Fruit fly (Drosophila melanogaster): ENCODE measurements around the gene Catsup.

The Catsup gene

DNA sequence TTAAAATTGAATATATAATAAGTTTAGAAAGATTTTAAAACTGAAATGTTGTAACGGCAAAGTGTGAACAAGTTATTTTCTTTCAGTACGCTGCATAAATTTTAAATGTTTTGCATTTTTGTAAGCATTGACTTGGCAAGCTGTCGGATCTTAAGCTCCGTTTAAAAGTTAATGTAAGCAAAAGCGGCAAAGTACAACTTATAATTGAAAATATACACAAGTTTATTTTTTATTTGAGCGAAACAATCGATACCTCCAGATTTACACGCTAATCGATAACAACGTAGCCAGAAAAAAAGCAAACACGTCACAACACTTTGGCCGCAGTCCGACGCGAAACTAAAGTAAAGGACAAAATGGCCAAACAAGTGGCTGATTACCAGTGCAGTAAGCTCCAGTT is at the start of gene Catsup:
Gene Catsup (plus strand): TSS at position 273 of the 400 bp plus-strand sequence.
- TF ChIP-seq foxo (GFP tag; optimal IDR thresholded peaks at IDR 0.05) (no peak), CG9705 (GFP tag; optimal IDR thresholded peaks at IDR 0.05) (no peak), N (GFP tag; optimal IDR thresholded peaks at IDR 0.05) (no peak), Hr83 (GFP tag; optimal IDR thresholded peaks at IDR 0.05; ENCODE audit: poor library complexity, severe bottlenecking) (no peak), Hr78 (GFP tag; optimal IDR thresholded peaks at IDR 0.05) (no peak), woc (GFP tag; optimal IDR thresholded peaks at IDR 0.05) (no peak), CG32264 (GFP tag; optimal IDR thresholded peaks at IDR 0.05) (no peak), Vsx2 (GFP tag; optimal IDR thresholded peaks at IDR 0.05; ENCODE audit: partially characterized antibody) (no peak), Hnf4 (GFP tag; optimal IDR thresholded peaks at IDR 0.05) (no peak), br (GFP tag; optimal IDR thresholded peaks at IDR 0.05) (no peak), pan (optimal IDR thresholded peaks at IDR 0.05) (no peak), jim (GFP tag; optimal IDR thresholded peaks at IDR 0.05) (no peak), Jra (GFP tag; optimal IDR thresholded peaks at IDR 0.05) (no peak), Mio (GFP tag; optimal IDR thresholded peaks at IDR 0.05) (no peak), sv (GFP tag; optimal IDR thresholded peaks at IDR 0.05) (no peak), dsf (GFP tag; optimal IDR thresholded peaks at IDR 0.05; ENCODE audit: borderline replicate concordance) (no peak)

DNA sequence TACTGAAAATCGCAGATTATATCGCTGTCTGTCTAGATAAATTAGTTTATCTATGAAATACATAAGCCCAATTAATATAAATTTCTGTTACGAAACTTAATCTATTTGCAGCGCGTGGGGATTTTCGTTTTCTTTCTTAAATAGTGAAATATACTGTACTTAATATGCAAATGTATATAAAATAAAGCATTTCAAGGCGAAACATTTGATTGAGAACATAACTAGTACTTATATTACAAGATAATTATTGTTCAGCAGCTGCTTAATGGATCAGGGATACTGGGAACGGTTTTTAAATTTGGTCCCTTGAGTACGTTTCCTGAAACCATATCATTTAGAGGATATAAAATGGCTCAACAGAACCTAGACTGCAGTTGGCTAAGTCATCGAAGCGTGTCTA is 49.5 kb upstream of the Catsup start, which contains the start of gene CG46465:
Gene CG46465 (plus strand): TSS at position 301 of the 400 bp plus-strand sequence.
- no peak for TF ChIP-seq sage (GFP tag; optimal IDR thresholded peaks at IDR 0.05)
- no peak for TF ChIP-seq Hnf4 (GFP tag; optimal IDR thresholded peaks at IDR 0.05)
- TF ChIP-seq Mio (GFP tag; optimal IDR thresholded peaks at IDR 0.05): no peak
- no peak for TF ChIP-seq dmrt93B (GFP tag; optimal IDR thresholded peaks at IDR 0.05)
- TF ChIP-seq Dfd (GFP tag; optimal IDR thresholded peaks at IDR 0.05): no peak

DNA sequence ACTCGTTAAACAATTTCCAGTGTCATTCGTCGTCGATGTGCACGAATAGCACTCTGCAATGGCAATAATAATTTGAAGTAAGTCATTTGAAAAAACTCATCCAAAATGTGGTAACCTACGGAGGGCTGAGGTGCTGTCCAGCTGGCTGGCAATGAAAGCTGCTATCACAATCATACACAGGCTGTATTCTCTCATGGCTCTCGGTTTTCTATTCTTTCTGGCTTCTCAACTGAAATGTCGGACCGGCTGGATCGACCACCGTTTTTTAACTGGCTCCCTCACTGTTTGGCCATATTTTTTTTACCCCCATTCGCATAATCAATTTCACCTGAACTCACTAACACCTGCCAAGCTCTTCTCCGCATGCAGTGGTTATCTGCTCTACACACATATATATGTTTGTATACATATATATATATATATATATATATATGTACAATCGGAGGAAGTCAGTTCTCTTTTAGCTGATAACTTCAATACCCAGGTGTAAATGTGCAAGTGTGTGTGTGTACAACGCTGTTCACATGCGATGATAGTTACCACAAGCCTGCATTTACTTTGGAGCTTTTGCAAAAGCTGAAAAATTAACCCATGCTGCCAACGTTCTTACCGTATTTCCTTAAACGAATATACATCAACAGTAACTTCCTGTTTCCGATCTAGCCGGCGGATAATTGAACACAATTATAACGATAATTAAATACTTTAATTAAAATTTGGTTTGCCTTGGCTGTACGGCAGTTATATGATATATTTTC is 45.8 kb upstream of the Catsup start, which contains the start of gene CG10650:
Gene CG10650 (minus strand): TSS at position 275 of the 758 bp plus-strand sequence.
- no peak for TF ChIP-seq dmrt93B (GFP tag; optimal IDR thresholded peaks at IDR 0.05)
- TF ChIP-seq HLH106 (tag; optimal IDR thresholded peaks at IDR 0.05): no peak
- TF ChIP-seq Dfd (GFP tag; optimal IDR thresholded peaks at IDR 0.05): no peak
- no peak for TF ChIP-seq Abd-B (GFP tag; optimal IDR thresholded peaks at IDR 0.05)
- TF ChIP-seq h (GFP tag; optimal IDR thresholded peaks at IDR 0.05): peak; percentile 20

DNA sequence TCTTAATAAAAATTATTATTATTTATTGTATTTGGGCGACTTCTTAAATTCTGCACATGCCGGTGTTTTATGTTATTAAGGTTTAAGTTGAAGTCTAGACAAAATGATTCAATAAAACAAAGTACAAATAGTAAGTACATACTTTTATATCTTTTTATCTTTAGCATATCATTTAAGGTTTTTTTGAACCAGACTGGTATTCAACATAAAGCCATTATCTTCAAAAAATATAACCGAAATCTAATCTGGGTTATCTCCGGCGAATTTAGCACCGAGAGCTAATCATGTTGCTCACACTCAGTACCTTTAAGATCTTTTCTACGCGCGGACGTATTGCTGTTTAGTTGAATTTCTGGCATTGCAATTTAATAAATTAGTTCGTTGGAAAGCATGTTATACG is 44.5 kb upstream of the Catsup start, which contains the start of gene CG31792:
Gene CG31792 (plus strand): TSS at position 301 of the 400 bp plus-strand sequence.
- TF ChIP-seq Myc (optimal IDR thresholded peaks at IDR 0.05) (no peak), sv (GFP tag; optimal IDR thresholded peaks at IDR 0.05) (no peak), ey (GFP tag; optimal IDR thresholded peaks at IDR 0.05) (no peak), HLH106 (tag; optimal IDR thresholded peaks at IDR 0.05) (no peak), foxo (GFP tag; optimal IDR thresholded peaks at IDR 0.05) (no peak), jim (GFP tag; optimal IDR thresholded peaks at IDR 0.05) (no peak), Vsx2 (GFP tag; optimal IDR thresholded peaks at IDR 0.05; ENCODE audit: partially characterized antibody) (no peak), OdsH (GFP tag; optimal IDR thresholded peaks at IDR 0.05) (no peak), h (GFP tag; optimal IDR thresholded peaks at IDR 0.05) (no peak), rgr (GFP tag; optimal IDR thresholded peaks at IDR 0.05) (no peak), Hr78 (GFP tag; optimal IDR thresholded peaks at IDR 0.05) (no peak), CrebA (GFP tag; optimal IDR thresholded peaks at IDR 0.05; ENCODE audit: borderline replicate concordance) (no peak), dmrt93B (GFP tag; optimal IDR thresholded peaks at IDR 0.05) (no peak), N (GFP tag; optimal IDR thresholded peaks at IDR 0.05) (no peak), Dif (GFP tag; optimal IDR thresholded peaks at IDR 0.05; ENCODE audit: partially characterized antibody) (no peak), Hnf4 (GFP tag; optimal IDR thresholded peaks at IDR 0.05) (no peak), usp (GFP tag; optimal IDR thresholded peaks at IDR 0.05) (no peak), dl (GFP tag; optimal IDR thresholded peaks at IDR 0.05; ENCODE audit: insufficient read depth in 1 of 2, partially characterized antibody in 2 of 2) (no peak)

DNA sequence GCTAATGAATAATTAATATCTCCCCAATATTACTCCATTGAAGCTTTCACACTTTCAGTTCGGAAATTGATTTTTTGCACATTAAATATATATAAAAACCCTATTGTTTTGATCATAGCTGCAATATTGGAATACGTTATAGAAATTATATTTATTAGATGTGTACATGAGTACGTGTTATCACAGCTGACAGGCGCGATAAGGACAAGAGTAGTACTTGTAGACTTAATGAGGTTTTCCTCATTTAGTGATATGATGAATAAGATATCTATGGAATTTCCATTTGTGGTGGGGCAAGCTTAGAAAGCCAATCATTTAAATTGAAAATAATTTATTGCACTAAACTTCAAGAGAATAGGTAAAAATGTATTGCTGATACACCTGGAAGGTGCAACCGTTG is 39.2 kb upstream of the Catsup start:
- no peak for TF ChIP-seq N (GFP tag; optimal IDR thresholded peaks at IDR 0.05)
- no peak for TF ChIP-seq jim (GFP tag; optimal IDR thresholded peaks at IDR 0.05)
- no peak for TF ChIP-seq CG9705 (GFP tag; optimal IDR thresholded peaks at IDR 0.05)
- no peak for TF ChIP-seq CrebA (GFP tag; optimal IDR thresholded peaks at IDR 0.05; ENCODE audit: borderline replicate concordance)
- TF ChIP-seq Hr83 (GFP tag; optimal IDR thresholded peaks at IDR 0.05; ENCODE audit: poor library complexity, severe bottlenecking): no peak
- no peak for TF ChIP-seq rgr (GFP tag; optimal IDR thresholded peaks at IDR 0.05)
- TF ChIP-seq dmrt93B (GFP tag; optimal IDR thresholded peaks at IDR 0.05): no peak
- no peak for TF ChIP-seq sv (GFP tag; optimal IDR thresholded peaks at IDR 0.05)
- no peak for TF ChIP-seq Mio (GFP tag; optimal IDR thresholded peaks at IDR 0.05)
- TF ChIP-seq sage (GFP tag; optimal IDR thresholded peaks at IDR 0.05): no peak
- no peak for TF ChIP-seq Vsx2 (GFP tag; optimal IDR thresholded peaks at IDR 0.05; ENCODE audit: partially characterized antibody)
- no peak for TF ChIP-seq pan (optimal IDR thresholded peaks at IDR 0.05)
- no peak for TF ChIP-seq dsf (GFP tag; optimal IDR thresholded peaks at IDR 0.05; ENCODE audit: borderline replicate concordance)
